Worm (Caenorhabditis elegans) whole organism, mixed stage, embryonic: ENCODE measurements around the gene uaf-2.

ENCODE experiments used
- M03D4.4 ChIP-seq: sonication (generic microtip); optimal IDR thresholded peaks from 2 replicates; lab custom pipeline; 2017; ENCODE audit warnings: mild to moderate bottlenecking, missing genetic modification characterization, missing compliant biosample characterization
- elt-1 ChIP-seq: sonication (generic microtip); optimal IDR thresholded peaks from 2 replicates; lab custom pipeline; 2017; ENCODE audit warnings: missing genetic modification characterization, mild to moderate bottlenecking, missing compliant biosample characterization, antibody characterized with exemption, moderate library complexity, borderline replicate concordance; ENCODE audit not compliant: insufficient read depth
- elt-3 ChIP-seq: fragments of 150-350 bp; optimal IDR thresholded peaks from 2 replicates; lab custom pipeline; 2014; ENCODE audit warnings: missing biosample characterization, missing genetic modification characterization
- lin-13 ChIP-seq: fragments of 150-350 bp; optimal IDR thresholded peaks from 2 replicates; lab custom pipeline; 2014; ENCODE audit warnings: missing biosample characterization, missing genetic modification characterization
- nhr-2 ChIP-seq: fragments of 150-350 bp; optimal IDR thresholded peaks from 2 replicates; lab custom pipeline; 2014; ENCODE audit warnings: missing biosample characterization, missing genetic modification characterization
- nhr-28 ChIP-seq: fragments of 150-350 bp; optimal IDR thresholded peaks from 2 replicates; lab custom pipeline; 2014; ENCODE audit warnings: missing biosample characterization, missing genetic modification characterization
- nhr-76 ChIP-seq: sonication (generic microtip); optimal IDR thresholded peaks from 2 replicates; lab custom pipeline; 2017; ENCODE audit warnings: missing biosample characterization, missing genetic modification characterization
- snpc-4 ChIP-seq: fragments of 150-350 bp; optimal IDR thresholded peaks from 2 replicates; lab custom pipeline; 2014; ENCODE audit warnings: missing biosample characterization, missing genetic modification characterization
- unc-120 ChIP-seq: sonication (generic microtip); optimal IDR thresholded peaks from 2 replicates; lab custom pipeline; 2017; ENCODE audit warnings: missing genetic modification characterization, missing compliant biosample characterization; ENCODE audit not compliant: poor library complexity, severe bottlenecking
- unc-39 ChIP-seq: fragments of 150-350 bp; optimal IDR thresholded peaks from 2 replicates; lab custom pipeline; 2014; ENCODE audit warnings: missing biosample characterization, missing genetic modification characterization
- ztf-11 ChIP-seq: fragments of 150-350 bp; optimal IDR thresholded peaks from 2 replicates; lab custom pipeline; 2014; ENCODE audit warnings: missing biosample characterization, missing genetic modification characterization

DNA sequence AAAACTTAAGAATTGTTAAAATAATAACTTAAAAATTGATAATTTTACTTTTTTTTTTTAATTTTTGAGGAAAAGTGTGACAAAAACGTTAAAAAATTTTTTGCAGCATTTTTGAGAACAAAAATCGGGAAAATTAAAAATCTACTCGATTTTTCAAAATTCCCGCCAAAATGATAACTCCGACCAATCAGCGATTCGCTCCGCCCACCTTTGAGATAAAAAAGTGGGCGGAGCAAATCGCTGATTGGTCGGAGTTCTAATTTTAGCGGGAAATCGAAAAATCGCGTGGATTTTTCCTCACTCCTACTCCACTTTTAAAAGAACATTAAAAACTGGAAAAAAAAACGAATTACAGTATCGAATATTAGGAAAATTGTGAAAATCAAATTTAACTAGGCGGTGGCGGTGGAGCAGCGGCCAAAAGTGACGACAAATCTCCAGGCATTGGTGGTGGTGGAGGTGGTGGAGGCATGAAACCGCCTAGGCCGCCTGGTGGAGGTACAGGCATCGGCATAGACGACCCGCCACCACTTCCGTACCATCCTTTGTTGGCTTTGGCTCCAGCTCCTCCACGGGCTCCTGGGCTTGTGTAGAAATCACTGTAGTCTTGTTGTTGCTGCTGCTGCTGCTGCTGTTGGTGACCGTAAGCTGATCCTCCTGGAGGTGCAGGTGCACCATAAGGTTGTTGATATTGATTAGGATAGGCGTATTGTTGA, 14.3 kb downstream of the uaf-2 start:
- TF ChIP-seq lin-13 (tag; lab: Kevin White, UChicago) (no peak), nhr-28 (no peak), nhr-76 (tag; lab: Kevin White, UChicago) (no peak), nhr-2 (no peak), M03D4.4 (tag; lab: Kevin White, UChicago) (no peak), unc-39 (tag; lab: Kevin White, UChicago) (no peak), snpc-4 (no peak), elt-3 (tag; lab: Kevin White, UChicago) (no peak), elt-1 (no peak), unc-120 (tag; lab: Kevin White, UChicago) (no peak), ztf-11 (tag; lab: Kevin White, UChicago) (no peak)
